Worm (Caenorhabditis elegans) whole organism, L4/young adult: ENCODE measurements around the gene kdin-1.

Experiments
- W03F9.2 ChIP-seq: fragments of 150-350 bp; optimal IDR thresholded peaks from 2 replicates; lab custom pipeline; 2014; ENCODE audit warnings: missing biosample characterization, missing genetic modification characterization
- dao-5 ChIP-seq: sonication (generic microtip); optimal IDR thresholded peaks from 2 replicates; lab custom pipeline; 2016; ENCODE audit warnings: missing genotype, missing genetic modification characterization, moderate library complexity, missing compliant biosample characterization
- him-1 ChIP-seq: sonication (generic microtip); optimal IDR thresholded peaks from 2 replicates; lab custom pipeline; 2016; ENCODE audit warnings: missing genotype, missing genetic modification reagents, missing genetic modification characterization, missing compliant biosample characterization

The kdin-1 gene

ce11 chrIV:11038618-11038664 lies at the start of gene kdin-1:
kdin-1 (plus strand) TSS chrIV:11038655.
- no peak for TF ChIP-seq him-1 (tag; lab: Kevin White, UChicago)
- TF ChIP-seq W03F9.2 (tag; lab: Kevin White, UChicago): no peak
- TF ChIP-seq dao-5 (tag; lab: Kevin White, UChicago): no peak

- TF ChIP-seq W03F9.2 (tag; lab: Kevin White, UChicago): no peak
- no peak for TF ChIP-seq dao-5 (tag; lab: Kevin White, UChicago)
- no peak for TF ChIP-seq him-1 (tag; lab: Kevin White, UChicago)
Observed at ce11 chrIV:10990699-10991098, 47.8 kb upstream of the kdin-1 start, which contains the start of gene F13H10.5. F13H10.5 (plus strand) TSS chrIV:10990999.

- TF ChIP-seq W03F9.2 (tag; lab: Kevin White, UChicago) (no peak), dao-5 (tag; lab: Kevin White, UChicago) (no peak)
Observed at ce11 chrIV:11001614-11002013, 36.8 kb upstream of the kdin-1 start, which contains the start of gene F13H10.9. F13H10.9 (plus strand) TSS chrIV:11001914.

DNA sequence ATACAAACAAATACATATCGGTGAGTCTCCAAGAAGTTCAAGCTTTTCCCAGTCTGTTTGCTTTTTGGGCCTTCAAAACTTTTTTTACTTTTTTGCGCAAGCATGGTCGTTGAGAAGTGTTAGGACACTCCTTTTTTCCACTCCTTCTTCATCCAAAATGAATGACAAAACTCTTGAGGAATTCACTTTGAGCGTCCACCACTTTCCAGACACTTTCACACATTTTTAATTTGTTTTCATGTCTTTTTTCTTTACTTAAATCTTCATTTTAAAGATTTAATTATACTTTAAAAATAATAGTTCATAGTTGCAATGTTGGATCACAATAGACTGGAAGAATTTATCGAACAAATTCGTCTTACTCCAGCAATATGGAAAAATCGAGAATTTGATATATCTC lies 34.2 kb upstream of the kdin-1 start, which contains the start of gene F13H10.1:
TSS of gene F13H10.1 (plus strand) at position 301 of the 400 bp plus-strand sequence.
- TF ChIP-seq dao-5 (tag; lab: Kevin White, UChicago): no peak
- TF ChIP-seq W03F9.2 (tag; lab: Kevin White, UChicago): no peak
- TF ChIP-seq him-1 (tag; lab: Kevin White, UChicago): no peak

DNA sequence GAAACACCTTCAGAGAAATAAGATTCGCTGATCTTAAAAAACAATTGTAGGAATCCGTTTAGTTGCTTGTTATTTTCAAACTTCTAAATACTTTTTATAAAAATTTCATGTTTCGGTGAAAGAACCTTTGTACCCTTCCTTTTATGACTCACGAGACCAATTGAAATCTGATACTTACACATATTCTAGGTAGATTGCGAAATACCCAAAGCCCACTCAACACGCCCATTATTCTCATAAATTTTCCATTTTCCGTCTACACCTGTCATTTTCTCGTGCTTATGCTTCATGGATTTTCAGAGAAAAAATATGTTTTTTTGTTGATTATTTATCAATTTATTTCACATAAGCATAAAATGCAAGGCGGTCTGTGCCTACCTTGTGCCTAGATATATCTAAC lies 32.1 kb upstream of the kdin-1 start:
- TF ChIP-seq W03F9.2 (tag; lab: Kevin White, UChicago) (no peak), dao-5 (tag; lab: Kevin White, UChicago) (no peak), him-1 (tag; lab: Kevin White, UChicago) (no peak)

ce11 chrIV:11006868-11007267 lies 31.6 kb upstream of the kdin-1 start:
- TF ChIP-seq dao-5 (tag; lab: Kevin White, UChicago): no peak
- TF ChIP-seq him-1 (tag; lab: Kevin White, UChicago): no peak
- TF ChIP-seq W03F9.2 (tag; lab: Kevin White, UChicago): no peak

DNA sequence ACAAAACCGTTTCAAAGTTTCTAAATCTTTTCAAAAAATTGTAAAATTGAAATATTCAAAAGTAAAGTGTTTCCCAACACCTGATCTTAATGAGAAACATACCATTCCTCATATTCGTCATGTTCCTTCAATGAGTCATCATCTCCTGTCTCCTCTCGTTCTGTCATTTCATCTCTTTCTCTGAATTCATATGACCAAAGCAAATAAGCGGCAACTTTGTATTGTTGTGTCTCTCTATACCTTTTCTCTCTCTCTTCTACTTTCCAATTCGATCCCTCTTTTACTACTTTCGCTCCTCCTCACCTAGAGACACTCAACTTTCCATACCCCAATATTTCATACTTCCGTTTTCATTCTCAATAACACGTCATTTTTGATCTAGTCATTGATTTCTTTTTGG lies 30.2 kb upstream of the kdin-1 start:
- no peak for TF ChIP-seq W03F9.2 (tag; lab: Kevin White, UChicago)
- TF ChIP-seq him-1 (tag; lab: Kevin White, UChicago): no peak
- no peak for TF ChIP-seq dao-5 (tag; lab: Kevin White, UChicago)

- TF ChIP-seq W03F9.2 (tag; lab: Kevin White, UChicago): no peak
- TF ChIP-seq dao-5 (tag; lab: Kevin White, UChicago): no peak
- TF ChIP-seq him-1 (tag; lab: Kevin White, UChicago): no peak
Observed at ce11 chrIV:11008996-11009395, 29.5 kb upstream of the kdin-1 start, which contains the start of gene F13H10.6. F13H10.6 (plus strand) TSS chrIV:11009296.

ce11 chrIV:11009928-11010327 lies 28.5 kb upstream of the kdin-1 start:
- TF ChIP-seq dao-5 (tag; lab: Kevin White, UChicago) (no peak), him-1 (tag; lab: Kevin White, UChicago) (no peak)

DNA sequence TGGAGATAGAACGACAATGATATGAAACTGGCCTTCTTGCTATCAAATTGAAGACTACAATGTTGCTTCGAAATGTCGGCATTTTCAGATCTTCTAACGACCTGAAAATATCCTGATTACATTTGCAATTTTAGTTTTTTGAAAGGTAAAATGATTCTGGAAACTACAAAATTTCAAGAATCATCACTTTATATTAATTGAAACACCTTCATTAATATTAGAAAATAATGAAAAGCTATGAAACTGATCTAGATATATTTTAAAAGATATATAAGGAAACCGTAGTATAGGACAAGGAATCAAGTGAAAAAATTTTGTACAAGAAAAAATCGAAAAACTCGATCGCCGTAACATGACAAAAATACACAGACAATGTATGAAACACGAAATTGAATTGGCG lies 26.5 kb upstream of the kdin-1 start, which contains the start of gene ndx-9:
TSS of gene ndx-9 (minus strand) at position 101 of the 400 bp plus-strand sequence.
- no peak for TF ChIP-seq W03F9.2 (tag; lab: Kevin White, UChicago)
- TF ChIP-seq him-1 (tag; lab: Kevin White, UChicago): no peak
- TF ChIP-seq dao-5 (tag; lab: Kevin White, UChicago): no peak

- TF ChIP-seq W03F9.2 (tag; lab: Kevin White, UChicago) (no peak), dao-5 (tag; lab: Kevin White, UChicago) (no peak), him-1 (tag; lab: Kevin White, UChicago) (no peak)
Observed at ce11 chrIV:11015881-11016280, 22.6 kb upstream of the kdin-1 start, which contains the start of gene F13H10.3. F13H10.3 (minus strand) TSS chrIV:11015953.

DNA sequence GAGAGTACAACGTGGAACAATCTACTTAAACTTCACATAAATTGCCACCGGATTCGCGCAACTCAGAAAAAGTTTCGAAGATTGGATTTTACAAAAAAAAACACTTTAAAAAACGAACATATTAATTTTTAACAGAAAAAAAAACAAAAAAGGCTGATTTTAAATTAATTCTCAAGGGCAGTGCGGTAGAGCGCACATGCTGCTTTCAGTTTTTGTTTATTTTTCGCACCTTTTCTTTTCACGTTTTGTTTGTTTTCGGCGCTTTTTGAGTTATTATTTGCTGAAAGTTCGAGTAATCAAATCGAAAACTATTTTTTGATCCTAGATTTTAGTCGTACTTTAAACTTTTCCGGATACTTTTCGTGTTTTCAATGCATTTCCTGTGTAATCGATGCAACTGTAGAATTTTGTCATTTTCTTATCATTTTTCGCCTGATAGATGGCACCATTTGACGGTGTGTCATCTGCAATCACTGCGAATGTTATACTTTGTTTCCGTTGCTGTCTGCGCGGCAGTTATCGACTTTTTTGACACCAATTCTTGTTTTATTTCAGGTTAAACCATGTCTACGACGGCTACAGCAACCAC lies 18.4 kb upstream of the kdin-1 start, which contains the start of gene F13H10.8:
TSS of gene F13H10.8 (plus strand) at position 556 of the 589 bp plus-strand sequence.
- TF ChIP-seq dao-5 (tag; lab: Kevin White, UChicago) (no peak), W03F9.2 (tag; lab: Kevin White, UChicago) (peak; percentile 61)

DNA sequence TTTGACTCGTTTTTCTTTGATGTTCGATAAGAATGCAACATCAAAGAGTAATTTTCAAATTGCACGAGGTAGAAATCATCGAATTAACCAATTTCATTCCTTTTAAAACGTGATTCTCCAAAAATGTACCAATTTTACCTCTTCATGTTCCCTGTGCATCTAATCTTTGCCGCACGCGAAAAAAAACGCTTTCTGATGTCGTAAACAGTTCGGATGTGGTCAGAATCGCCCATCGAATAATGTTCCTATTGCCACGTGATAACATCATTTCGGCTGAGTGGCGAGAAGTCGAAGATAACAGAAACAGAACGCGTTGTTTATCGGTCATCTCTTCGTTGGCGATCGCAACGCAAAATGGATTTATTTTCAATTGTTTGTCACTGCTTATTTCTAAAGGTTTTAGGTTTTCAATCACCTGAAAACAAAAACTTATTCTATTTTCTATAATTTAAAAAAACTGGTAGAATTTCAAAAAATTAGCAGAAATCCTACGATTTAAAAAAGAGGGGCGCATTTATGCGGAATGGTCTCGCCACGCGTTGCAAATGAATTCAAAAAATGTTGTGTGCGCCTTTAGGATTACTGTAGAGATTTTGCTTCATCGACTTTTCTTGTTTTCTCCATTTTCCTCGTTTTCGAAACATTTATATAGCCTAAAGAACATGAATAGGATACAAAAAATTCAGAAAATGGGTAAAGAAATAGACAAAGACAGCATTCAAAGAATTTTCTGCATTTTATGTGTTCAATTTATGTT lies 16.8 kb upstream of the kdin-1 start, which contains the start of gene mogs-1:
TSS of gene mogs-1 (minus strand) at position 417 of the 757 bp plus-strand sequence.
- no peak for TF ChIP-seq W03F9.2 (tag; lab: Kevin White, UChicago)
- no peak for TF ChIP-seq dao-5 (tag; lab: Kevin White, UChicago)
- TF ChIP-seq him-1 (tag; lab: Kevin White, UChicago): no peak

- no peak for TF ChIP-seq dao-5 (tag; lab: Kevin White, UChicago)
- no peak for TF ChIP-seq him-1 (tag; lab: Kevin White, UChicago)
- no peak for TF ChIP-seq W03F9.2 (tag; lab: Kevin White, UChicago)
Observed at ce11 chrIV:11022303-11022702, 16.2 kb upstream of the kdin-1 start, which contains the start of gene alh-3. alh-3 (plus strand) TSS chrIV:11022603.
